Fruit fly (Drosophila melanogaster): ENCODE measurements around the gene lush.

lush gene

dm6 chr3L:19590422-19590821, 15.5 kb downstream of the lush start, which contains the start of gene CG14100 (continued):
- peak; percentile 100 for TF ChIP-seq dysf (GFP tag; IDR thresholded peaks at IDR 0.05)
- peak; percentile 100 for TF ChIP-seq eyg (GFP tag; optimal IDR thresholded peaks at IDR 0.05)
- no peak for TF ChIP-seq Trl (optimal IDR thresholded peaks at IDR 0.05)
- TF ChIP-seq Trl (GFP tag; optimal IDR thresholded peaks at IDR 0.05) = peak; percentile 100
- peak; percentile 100 for TF ChIP-seq CG13123 (GFP tag; optimal IDR thresholded peaks at IDR 0.05)
- peak; percentile 98 for TF ChIP-seq CG8359 (GFP tag; optimal IDR thresholded peaks at IDR 0.05; ENCODE audit: borderline replicate concordance)
- TF ChIP-seq CG1647 (GFP tag; optimal IDR thresholded peaks at IDR 0.05) = peak; percentile 100
- peak; percentile 100 for TF ChIP-seq sob (GFP tag; IDR thresholded peaks at IDR 0.05)
- TF ChIP-seq knrl (GFP tag; IDR thresholded peaks at IDR 0.05; ENCODE audit: partially characterized antibody) = peak; percentile 52; the same call in 1 of the 3 replicates
- TF ChIP-seq CG18262 (tag; optimal IDR thresholded peaks at IDR 0.05) = peak; percentile 100
- no peak for TF ChIP-seq cg (GFP tag; optimal IDR thresholded peaks at IDR 0.05)
- TF ChIP-seq cad (GFP tag; optimal IDR thresholded peaks at IDR 0.05) = no peak
- peak; percentile 100 for TF ChIP-seq Nf-YA (GFP tag; IDR thresholded peaks at IDR 0.05)
- TF ChIP-seq Sry-δ (GFP tag; optimal IDR thresholded peaks at IDR 0.05) = peak; percentile 94
- peak; percentile 100 for TF ChIP-seq gem (tag; optimal IDR thresholded peaks at IDR 0.05)
- TF ChIP-seq CG8765 (GFP tag; IDR thresholded peaks at IDR 0.05) = peak; percentile 100
- peak; percentile 100 for TF ChIP-seq kah (GFP tag; optimal IDR thresholded peaks at IDR 0.05)
- TF ChIP-seq run (tag; optimal IDR thresholded peaks at IDR 0.05) = peak; percentile 100
- TF ChIP-seq lmd (GFP tag; IDR thresholded peaks at IDR 0.05) = peak; percentile 100
- TF ChIP-seq CG11247 (GFP tag; IDR thresholded peaks at IDR 0.05) = peak; percentile 100
- peak; percentile 100 for TF ChIP-seq H2.0 (GFP tag; IDR thresholded peaks at IDR 0.05)
- peak; percentile 99 for TF ChIP-seq abd-A (tag; optimal IDR thresholded peaks at IDR 0.05)
- TF ChIP-seq CG6175 (GFP tag; IDR thresholded peaks at IDR 0.05) = peak; percentile 100
- TF ChIP-seq dati (GFP tag; IDR thresholded peaks at IDR 0.05) = peak; percentile 100
- peak; percentile 99 for TF ChIP-seq CG1603 (tag; optimal IDR thresholded peaks at IDR 0.05)
- no peak for TF ChIP-seq Tbp (GFP tag; optimal IDR thresholded peaks at IDR 0.05)
- TF ChIP-seq Nf-YC (tag; optimal IDR thresholded peaks at IDR 0.05) = peak; percentile 97
- TF ChIP-seq HmgZ (tag; optimal IDR thresholded peaks at IDR 0.05) = peak; percentile 100
- peak; percentile 100 for TF ChIP-seq CG14050 (GFP tag; IDR thresholded peaks at IDR 0.05)
- no peak for TF ChIP-seq br (optimal IDR thresholded peaks at IDR 0.05)
- TF ChIP-seq ara (GFP tag; IDR thresholded peaks at IDR 0.05) = peak; percentile 100
- peak; percentile 100 for TF ChIP-seq GATAe (GFP tag; conservative IDR thresholded peaks at IDR 0.05)
- TF ChIP-seq crc (GFP tag; optimal IDR thresholded peaks at IDR 0.05) = peak; percentile 100
- TF ChIP-seq H15 (GFP tag; IDR thresholded peaks at IDR 0.05) = peak; percentile 100
- TF ChIP-seq CG4820 (GFP tag; optimal IDR thresholded peaks at IDR 0.05) = peak; percentile 100
- no peak for TF ChIP-seq yki (optimal IDR thresholded peaks at IDR 0.05)
- TF ChIP-seq twi (tag; optimal IDR thresholded peaks at IDR 0.05) = peak; percentile 100
- TF ChIP-seq CG7963 (GFP tag; IDR thresholded peaks at IDR 0.05; ENCODE audit: partially characterized antibody) = no peak
- peak; percentile 91 to 93 for TF ChIP-seq insv (GFP tag; optimal IDR thresholded peaks at IDR 0.05)
- peak; percentile 100 for TF ChIP-seq phol (tag; optimal IDR thresholded peaks at IDR 0.05)
- TF ChIP-seq jing (GFP tag; optimal IDR thresholded peaks at IDR 0.05) = peak; percentile 100
- TF ChIP-seq CG8478 (optimal IDR thresholded peaks at IDR 0.05) = no peak
- TF ChIP-seq CG31365 (tag; optimal IDR thresholded peaks at IDR 0.05) = peak; percentile 97
- TF ChIP-seq Spps (tag; optimal IDR thresholded peaks at IDR 0.05) = peak; percentile 100
- TF ChIP-seq Deaf1 (tag; optimal IDR thresholded peaks at IDR 0.05) = peak; percentile 92
- peak; percentile 96 for TF ChIP-seq CG14965 (GFP tag; optimal IDR thresholded peaks at IDR 0.05; ENCODE audit: borderline replicate concordance)
- peak; percentile 98 for TF ChIP-seq Bdp1 (GFP tag; optimal IDR thresholded peaks at IDR 0.05)
- peak; percentile 100 for TF ChIP-seq CG3065 (GFP tag; optimal IDR thresholded peaks at IDR 0.05)
- no peak for TF ChIP-seq hb (GFP tag; IDR thresholded peaks at IDR 0.05; ENCODE audit: partially characterized antibody)
- TF ChIP-seq Ada2b (GFP tag; IDR thresholded peaks at IDR 0.05) = peak; percentile 100
- TF ChIP-seq scrt (GFP tag; optimal IDR thresholded peaks at IDR 0.05) = peak; percentile 99
- TF ChIP-seq tna (GFP tag; IDR thresholded peaks at IDR 0.05; ENCODE audit: partially characterized antibody) = no peak
- peak; percentile 100 for TF ChIP-seq CG4854 (GFP tag; optimal IDR thresholded peaks at IDR 0.05)
